Worm (Caenorhabditis elegans) whole organism, early embryonic: ENCODE measurements around the gene rpl-33.

Source experiments
- F13C5.2 ChIP-seq: sonication (generic microtip); optimal IDR thresholded peaks from 2 replicates; lab custom pipeline; 2017; ENCODE audit warnings: mild to moderate bottlenecking, missing genetic modification characterization, inconsistent platforms, missing compliant biosample characterization
- ama-1 ChIP-seq: fragments of 150-350 bp; optimal IDR thresholded peaks from 2 replicates; lab custom pipeline; 2014
- ceh-13 ChIP-seq: fragments of 200-800 bp; sonication (Bioruptor generic); optimal IDR thresholded peaks from 2 replicates; lab custom pipeline; 2018; ENCODE audit warnings: mild to moderate bottlenecking, missing genetic modification characterization, missing compliant biosample characterization
- ceh-36 ChIP-seq: sonication (generic microtip); optimal IDR thresholded peaks from 2 replicates; lab custom pipeline; 2016; ENCODE audit warnings: missing genetic modification characterization, inconsistent platforms, missing compliant biosample characterization
- ets-7 ChIP-seq: sonication (generic microtip); optimal IDR thresholded peaks from 2 replicates; lab custom pipeline; 2016; ENCODE audit warnings: missing genotype, missing genetic modification characterization, missing compliant biosample characterization
- flt-1 ChIP-seq: fragments of 200-800 bp; sonication (Bioruptor generic); IDR thresholded peaks from 2 replicates; pipeline ENCODE4 v1.3.6; 2022; ENCODE audit warnings: missing genetic modification characterization, missing compliant biosample characterization
- hmbx-1 ChIP-seq: sonication (generic microtip); optimal IDR thresholded peaks from 2 replicates; lab custom pipeline; 2016; ENCODE audit warnings: mild to moderate bottlenecking, missing genetic modification characterization, missing compliant biosample characterization
- hnd-1 ChIP-seq: sonication (generic microtip); optimal IDR thresholded peaks from 2 replicates; lab custom pipeline; 2016; ENCODE audit warnings: missing genetic modification characterization, missing compliant biosample characterization
- pes-1 ChIP-seq: fragments of 200-800 bp; sonication (Bioruptor generic); IDR thresholded peaks from 2 replicates; pipeline ENCODE4 v1.3.6; 2022; ENCODE audit warnings: missing genetic modification reagents, missing genetic modification characterization, missing compliant biosample characterization
- scrt-1 ChIP-seq: fragments of 200-800 bp; sonication (Bioruptor generic); IDR thresholded peaks from 2 replicates; pipeline ENCODE4 v1.3.6; 2022; ENCODE audit warnings: missing genetic modification characterization, missing compliant biosample characterization
- sea-1 ChIP-seq: fragments of 200-800 bp; sonication (Bioruptor generic); conservative IDR thresholded peaks from 2 replicates; pipeline ENCODE4 v1.3.6; 2022; ENCODE audit warnings: missing genetic modification characterization, missing compliant biosample characterization
- tbx-11 ChIP-seq: fragments of 200-800 bp; sonication (Bioruptor generic); IDR thresholded peaks from 2 replicates; pipeline ENCODE4 v1.3.6; 2022; ENCODE audit warnings: missing genetic modification characterization, missing compliant biosample characterization
- tra-4 ChIP-seq: sonication (generic microtip); optimal IDR thresholded peaks from 2 replicates; lab custom pipeline; 2017; ENCODE audit warnings: missing genetic modification characterization, missing compliant biosample characterization

- TF ChIP-seq flt-1 (GFP tag; lab: Robert Waterston, UW) (no peak), ama-1 (lab: Kevin White, UChicago) (no peak), ceh-36 (tag; lab: Kevin White, UChicago) (no peak), ceh-13 (GFP tag; lab: Kevin White, UChicago) (no peak), pes-1 (GFP tag; lab: Robert Waterston, UW) (no peak), hnd-1 (tag; lab: Kevin White, UChicago) (no peak), tbx-11 (GFP tag; lab: Robert Waterston, UW) (no peak), tra-4 (no peak), hmbx-1 (tag; lab: Kevin White, UChicago) (no peak), sea-1 (GFP tag; lab: Robert Waterston, UW) (no peak), F13C5.2 (no peak), ets-7 (no peak), scrt-1 (no peak)
Measured at ce11 chrII:7103111-7103510, 2.3 kb upstream of the rpl-33 start.
